Worm (Caenorhabditis elegans) whole organism, early embryonic: ENCODE results near the gene R04B3.1.

Experiments
- B0310.2 ChIP-seq: sonication (generic microtip); optimal IDR thresholded peaks from 2 replicates; lab custom pipeline; 2016; ENCODE audit warnings: mild to moderate bottlenecking, missing genetic modification characterization, missing compliant biosample characterization
- F13C5.2 ChIP-seq: sonication (generic microtip); optimal IDR thresholded peaks from 2 replicates; lab custom pipeline; 2017; ENCODE audit warnings: mild to moderate bottlenecking, missing genetic modification characterization, inconsistent platforms, missing compliant biosample characterization
- aly-1 ChIP-seq: sonication (generic microtip); optimal IDR thresholded peaks from 2 replicates; lab custom pipeline; 2016; ENCODE audit warnings: missing genetic modification characterization, missing compliant biosample characterization
- ama-1 ChIP-seq: fragments of 150-350 bp; optimal IDR thresholded peaks from 2 replicates; lab custom pipeline; 2014
- ceh-13 ChIP-seq: fragments of 200-800 bp; sonication (Bioruptor generic); optimal IDR thresholded peaks from 2 replicates; lab custom pipeline; 2018; ENCODE audit warnings: mild to moderate bottlenecking, missing genetic modification characterization, missing compliant biosample characterization
- ceh-36 ChIP-seq: sonication (generic microtip); optimal IDR thresholded peaks from 2 replicates; lab custom pipeline; 2016; ENCODE audit warnings: missing genetic modification characterization, inconsistent platforms, missing compliant biosample characterization
- ets-7 ChIP-seq: sonication (generic microtip); optimal IDR thresholded peaks from 2 replicates; lab custom pipeline; 2016; ENCODE audit warnings: missing genotype, missing genetic modification characterization, missing compliant biosample characterization
- flt-1 ChIP-seq: fragments of 200-800 bp; sonication (Bioruptor generic); IDR thresholded peaks from 2 replicates; pipeline ENCODE4 v1.3.6; 2022; ENCODE audit warnings: missing genetic modification characterization, missing compliant biosample characterization
- hmbx-1 ChIP-seq: sonication (generic microtip); optimal IDR thresholded peaks from 2 replicates; lab custom pipeline; 2016; ENCODE audit warnings: mild to moderate bottlenecking, missing genetic modification characterization, missing compliant biosample characterization
- hmg-4 ChIP-seq: fragments of 200-800 bp; sonication (Bioruptor generic); optimal IDR thresholded peaks from 2 replicates; lab custom pipeline; 2018; ENCODE audit warnings: mild to moderate bottlenecking, missing genetic modification characterization, missing compliant biosample characterization
- hnd-1 ChIP-seq: sonication (generic microtip); optimal IDR thresholded peaks from 2 replicates; lab custom pipeline; 2016; ENCODE audit warnings: missing genetic modification characterization, missing compliant biosample characterization
- pes-1 ChIP-seq: fragments of 200-800 bp; sonication (Bioruptor generic); IDR thresholded peaks from 2 replicates; pipeline ENCODE4 v1.3.6; 2022; ENCODE audit warnings: missing genetic modification reagents, missing genetic modification characterization, missing compliant biosample characterization
- scrt-1 ChIP-seq: fragments of 200-800 bp; sonication (Bioruptor generic); IDR thresholded peaks from 2 replicates; pipeline ENCODE4 v1.3.6; 2022; ENCODE audit warnings: missing genetic modification characterization, missing compliant biosample characterization
- sea-1 ChIP-seq: fragments of 200-800 bp; sonication (Bioruptor generic); conservative IDR thresholded peaks from 2 replicates; pipeline ENCODE4 v1.3.6; 2022; ENCODE audit warnings: missing genetic modification characterization, missing compliant biosample characterization
- tbx-11 ChIP-seq: fragments of 200-800 bp; sonication (Bioruptor generic); IDR thresholded peaks from 2 replicates; pipeline ENCODE4 v1.3.6; 2022; ENCODE audit warnings: missing genetic modification characterization, missing compliant biosample characterization
- tbx-37 ChIP-seq: fragments of 200-800 bp; sonication (Bioruptor generic); conservative IDR thresholded peaks from 2 replicates; pipeline ENCODE4 v1.3.6; 2022; ENCODE audit warnings: missing genetic modification reagents, missing genetic modification characterization, missing compliant biosample characterization
- tra-4 ChIP-seq: sonication (generic microtip); optimal IDR thresholded peaks from 2 replicates; lab custom pipeline; 2017; ENCODE audit warnings: missing genetic modification characterization, missing compliant biosample characterization

R04B3.1 gene

ce11 chrX:2497816-2498215 is 26.6 kb upstream of the R04B3.1 start:
- no peak for TF ChIP-seq pes-1 (GFP tag; lab: Robert Waterston, UW)
- no peak for TF ChIP-seq aly-1 (tag; lab: Kevin White, UChicago)
- no peak for TF ChIP-seq hmbx-1 (tag; lab: Kevin White, UChicago)
- no peak for TF ChIP-seq hmg-4 (GFP tag; lab: Kevin White, UChicago)
- TF ChIP-seq sea-1 (GFP tag; lab: Robert Waterston, UW) = no peak
- peak; percentile 28 for TF ChIP-seq F13C5.2 (tag; lab: Kevin White, UChicago)

DNA sequence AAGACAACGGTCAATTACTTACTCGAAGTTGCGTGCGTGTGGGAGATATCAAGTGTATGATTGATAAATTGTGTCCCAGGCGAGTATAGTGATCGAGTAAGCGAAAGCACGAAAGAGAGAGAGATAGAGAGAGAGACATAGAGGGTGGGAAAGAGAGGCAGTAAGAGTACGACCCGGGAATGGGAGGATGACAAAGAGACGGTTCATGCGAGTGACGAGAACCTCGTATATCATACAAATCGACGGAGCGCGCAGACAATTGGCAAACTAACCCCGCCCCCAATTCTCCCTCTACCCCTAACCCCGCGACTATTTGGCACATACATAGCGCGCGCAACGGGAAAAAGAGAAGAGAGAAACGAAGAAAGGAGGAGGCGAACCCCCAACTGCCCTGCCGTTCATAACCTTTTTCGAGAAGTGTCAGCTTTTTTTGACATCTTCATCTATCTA is 24.7 kb upstream of the R04B3.1 start, which contains the start of gene rabr-1:
Gene rabr-1 (plus strand): TSS at position 316 of the 450 bp plus-strand sequence.
- TF ChIP-seq hmg-4 (GFP tag; lab: Kevin White, UChicago) = peak; percentile 85
- TF ChIP-seq scrt-1 (GFP tag; lab: Robert Waterston, UW) = no peak
- TF ChIP-seq sea-1 (GFP tag; lab: Robert Waterston, UW) = no peak
- peak; percentile 15 for TF ChIP-seq F13C5.2 (tag; lab: Kevin White, UChicago)
- peak; percentile 25 for TF ChIP-seq aly-1 (tag; lab: Kevin White, UChicago)
- no peak for TF ChIP-seq tbx-11

DNA sequence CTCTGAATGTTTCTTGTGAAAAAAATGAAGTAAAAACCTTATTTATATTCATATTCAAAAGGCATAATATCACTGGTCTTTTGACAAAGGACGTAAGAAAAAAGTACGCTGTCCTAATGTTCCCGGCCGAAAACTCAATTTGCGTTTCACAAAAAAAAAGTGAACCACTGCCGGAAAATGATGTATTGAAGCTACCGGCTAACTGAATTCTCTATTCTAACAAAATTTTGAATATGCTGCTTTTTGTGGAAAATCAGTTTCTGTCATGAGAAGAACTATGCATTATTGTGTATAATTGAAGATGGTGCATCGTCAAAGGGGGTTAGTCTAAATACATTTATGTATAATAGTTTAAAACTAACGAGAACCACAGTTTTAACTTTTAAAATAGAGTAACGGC is 23.1 kb upstream of the R04B3.1 start:
- no peak for TF ChIP-seq ets-7 (tag; lab: Kevin White, UChicago)
- no peak for TF ChIP-seq flt-1 (GFP tag; lab: Robert Waterston, UW)
- no peak for TF ChIP-seq hmg-4 (GFP tag; lab: Kevin White, UChicago)
- TF ChIP-seq ama-1 (lab: Kevin White, UChicago) = no peak

ce11 chrX:2493586-2494175 is 22.5 kb upstream of the R04B3.1 start:
- TF ChIP-seq ceh-13 (no peak), ceh-36 (tag; lab: Kevin White, UChicago) (no peak), tbx-11 (no peak)

DNA sequence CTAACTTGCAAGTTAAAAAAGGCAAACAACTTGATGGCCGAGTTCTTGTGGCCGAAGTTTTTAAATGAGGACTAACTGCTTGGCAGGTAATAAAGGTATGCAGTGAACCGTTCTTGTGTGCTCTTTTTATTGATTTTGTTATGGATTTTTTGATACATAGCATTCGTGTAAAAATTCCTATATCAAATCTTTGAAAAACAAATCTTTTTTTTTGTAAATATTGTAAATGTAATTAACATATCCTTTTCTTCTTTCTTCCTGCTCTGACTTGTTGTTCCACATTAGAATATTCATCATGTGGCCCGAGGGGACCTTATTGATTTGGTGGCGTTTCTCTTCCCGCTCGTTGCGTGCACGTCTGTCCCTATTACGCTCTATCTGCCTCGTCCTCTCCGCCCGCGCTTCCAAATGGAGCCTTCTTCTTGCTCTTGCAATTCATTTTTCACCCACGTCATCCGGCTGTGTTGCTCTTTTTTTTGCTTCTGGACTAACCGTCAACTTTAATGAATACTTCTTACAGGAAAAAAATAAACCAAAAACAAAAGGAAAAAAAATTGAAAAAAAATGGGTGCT is 17.4 kb upstream of the R04B3.1 start, which contains the start of gene hid-1:
Gene hid-1 (plus strand): TSS at position 523 of the 573 bp plus-strand sequence.
- no peak for TF ChIP-seq hnd-1
- peak; percentile 4 for TF ChIP-seq B0310.2 (tag; lab: Kevin White, UChicago)
- TF ChIP-seq tra-4 (tag; lab: Kevin White, UChicago) = no peak
- TF ChIP-seq scrt-1 (GFP tag; lab: Robert Waterston, UW) = no peak
- TF ChIP-seq pes-1 (GFP tag; lab: Robert Waterston, UW) = 0 out of 2 replicates have a peak, but pooled peaks have one; percentile 12
- TF ChIP-seq ama-1 (lab: Kevin White, UChicago) = no peak
- peak; percentile 41 for TF ChIP-seq hmg-4 (GFP tag; lab: Kevin White, UChicago)
- no peak for TF ChIP-seq hmbx-1 (tag; lab: Kevin White, UChicago)

- TF ChIP-seq hmg-4 (GFP tag; lab: Kevin White, UChicago) (no peak), hnd-1 (no peak), tra-4 (tag; lab: Kevin White, UChicago) (no peak), B0310.2 (tag; lab: Kevin White, UChicago) (no peak), ceh-13 (no peak), scrt-1 (GFP tag; lab: Robert Waterston, UW) (no peak), ama-1 (lab: Kevin White, UChicago) (no peak), tbx-37 (GFP tag; lab: Robert Waterston, UW) (no peak), hmbx-1 (tag; lab: Kevin White, UChicago) (no peak)
These were observed 11.9 kb upstream of the R04B3.1 start, which contains the start of gene K02E10.4 for ce11 chrX:2483078-2483477. TSS of gene K02E10.4 (plus strand) at chrX:2483263.

- TF ChIP-seq tbx-11 = no peak
- no peak for TF ChIP-seq ets-7 (tag; lab: Kevin White, UChicago)
- TF ChIP-seq pes-1 (GFP tag; lab: Robert Waterston, UW) = no peak
These were observed 11.4 kb upstream of the R04B3.1 start, which contains the start of gene K02E10.6 for ce11 chrX:2482622-2483021. TSS of gene K02E10.6 (minus strand) at chrX:2482770.

DNA sequence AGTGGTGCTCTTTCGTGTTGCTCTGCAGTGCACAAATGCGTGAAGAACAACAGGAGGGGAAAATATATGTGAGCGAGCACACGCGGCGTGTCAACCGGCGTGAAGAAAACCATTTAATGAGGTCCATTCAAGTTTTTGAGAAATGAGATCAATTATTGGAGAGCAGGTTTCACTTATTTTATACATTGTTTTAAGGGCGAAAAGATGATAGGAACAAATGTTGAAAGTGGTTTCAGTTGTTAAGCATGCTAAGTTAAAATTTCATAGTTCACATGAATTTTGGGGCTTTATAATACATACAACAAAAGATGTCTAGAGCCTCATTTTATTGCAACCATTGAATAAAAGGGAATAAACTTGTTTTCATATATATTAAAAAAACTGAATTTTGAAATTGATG is 7.6 kb upstream of the R04B3.1 start, which contains the start of gene K02E10.5:
Gene K02E10.5 (minus strand): TSS at position 101 of the 400 bp plus-strand sequence.
- TF ChIP-seq sea-1 (GFP tag; lab: Robert Waterston, UW) (no peak), B0310.2 (tag; lab: Kevin White, UChicago) (no peak), F13C5.2 (tag; lab: Kevin White, UChicago) (no peak), pes-1 (GFP tag; lab: Robert Waterston, UW) (no peak), scrt-1 (GFP tag; lab: Robert Waterston, UW) (no peak)

ce11 chrX:2475873-2476272 is 4.7 kb upstream of the R04B3.1 start, which contains the start of gene R04B3.3:
TSS of gene R04B3.3 (minus strand) at chrX:2475973.
- TF ChIP-seq tbx-37 (GFP tag; lab: Robert Waterston, UW) (no peak), sea-1 (GFP tag; lab: Robert Waterston, UW) (no peak), flt-1 (GFP tag; lab: Robert Waterston, UW) (no peak), hnd-1 (no peak), ama-1 (lab: Kevin White, UChicago) (no peak), ceh-36 (tag; lab: Kevin White, UChicago) (no peak), F13C5.2 (tag; lab: Kevin White, UChicago) (no peak), ets-7 (tag; lab: Kevin White, UChicago) (no peak), aly-1 (tag; lab: Kevin White, UChicago) (no peak), tra-4 (tag; lab: Kevin White, UChicago) (no peak), pes-1 (GFP tag; lab: Robert Waterston, UW) (no peak), scrt-1 (GFP tag; lab: Robert Waterston, UW) (no peak), B0310.2 (tag; lab: Kevin White, UChicago) (no peak)
